Fruit fly (Drosophila melanogaster) whole organism, wandering third instar larva: ENCODE measurements around the gene COX7AL2.

Source experiments
- CrebA ChIP-seq: fragments of 200-800 bp; sonication (Bioruptor generic); optimal IDR thresholded peaks from 2 replicates; lab custom pipeline; 2016; ENCODE audit warnings: missing biosample characterization, mild to moderate bottlenecking, missing genetic modification characterization, borderline replicate concordance
- N ChIP-seq: fragments of >200 bp; optimal IDR thresholded peaks from 2 replicates; lab custom pipeline; 2018; ENCODE audit warnings: missing biosample characterization, missing external identifiers, missing genetic modification characterization
- dsf ChIP-seq: sonication (Bioruptor generic); optimal IDR thresholded peaks from 2 replicates; lab custom pipeline; 2016; ENCODE audit warnings: missing biosample characterization, missing genetic modification characterization, borderline replicate concordance
- lola ChIP-seq: fragments of >200 bp; optimal IDR thresholded peaks from 2 replicates; lab custom pipeline; 2017; ENCODE audit warnings: missing biosample characterization, missing genetic modification characterization
- psq ChIP-seq: fragments of 200-800 bp; sonication (Bioruptor generic); optimal IDR thresholded peaks from 3 replicates; lab custom pipeline; 2017; ENCODE audit warnings: missing biosample characterization, mild to moderate bottlenecking, missing genetic modification characterization, moderate library complexity
- sv ChIP-seq: fragments of 200-800 bp; sonication (Bioruptor generic); optimal IDR thresholded peaks from 3 replicates; lab custom pipeline; 2016; ENCODE audit warnings: missing biosample characterization, missing genetic modification characterization

DNA sequence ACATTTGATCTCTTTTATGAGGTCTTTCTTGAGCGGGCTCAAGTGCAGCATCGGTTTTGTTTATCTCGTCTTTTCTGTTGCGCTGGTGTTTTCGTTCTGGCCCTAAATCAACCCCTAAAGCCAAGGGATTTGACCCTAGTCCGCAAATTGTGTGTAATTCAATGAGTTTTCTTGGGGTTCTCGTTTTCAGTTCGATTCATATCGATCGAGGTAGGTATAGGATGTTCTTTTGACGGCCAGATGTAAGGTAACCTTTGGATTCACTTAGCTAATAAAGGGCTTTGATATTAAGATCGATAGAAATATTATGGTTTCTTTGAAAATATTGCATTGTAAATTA is 32.5 kb downstream of the COX7AL2 start:
- TF ChIP-seq dsf (GFP tag; lab: Kevin White, UChicago) = no peak
- TF ChIP-seq sv (GFP tag; lab: Kevin White, UChicago) = no peak
- no peak for TF ChIP-seq psq (GFP tag; lab: Kevin White, UChicago)
- no peak for TF ChIP-seq N (GFP tag; lab: Kevin White, UChicago)
- TF ChIP-seq lola = no peak
- TF ChIP-seq CrebA (GFP tag; lab: Kevin White, UChicago) = no peak
